Fruit fly (Drosophila melanogaster) whole organism, embryonic: Measurements from ENCODE around the gene Targ1.
A peak's percentile ranks its signal among the peaks of the same experiment; 100 is the strongest.

Experiments
- Abd-B ChIP-seq: fragments of 200-800 bp; sonication (Bioruptor generic); optimal IDR thresholded peaks from 2 replicates; lab custom pipeline; 2018; ENCODE audit warnings: missing biosample characterization, mild to moderate bottlenecking, missing genetic modification characterization, moderate library complexity
- Atf-2 ChIP-seq: fragments of 200-800 bp; sonication (Bioruptor generic); optimal IDR thresholded peaks from 2 replicates; lab custom pipeline; 2016; ENCODE audit warnings: missing biosample characterization, missing genetic modification characterization
- Atf3 ChIP-seq: fragments of 200-800 bp; sonication (Bioruptor generic); optimal IDR thresholded peaks from 3 replicates; lab custom pipeline; 2016; ENCODE audit warnings: missing biosample characterization, missing genetic modification characterization
- CG10431 ChIP-seq: fragments of 200-800 bp; sonication (Bioruptor generic); optimal IDR thresholded peaks from 3 replicates; lab custom pipeline; 2018; ENCODE audit warnings: missing biosample characterization, mild to moderate bottlenecking, missing genetic modification characterization
- CG10462 ChIP-seq: fragments of 200-800 bp; sonication (Bioruptor generic); optimal IDR thresholded peaks from 2 replicates; lab custom pipeline; 2016; ENCODE audit warnings: missing biosample characterization, missing genetic modification characterization
- CG11247 ChIP-seq: fragments of 200-800 bp; sonication (Bioruptor generic); IDR thresholded peaks from 2 replicates; pipeline ENCODE4 v1.3.6; 2022; ENCODE audit warnings: missing biosample characterization, missing genetic modification characterization
- CG12769 ChIP-seq: fragments of 200-800 bp; sonication (Bioruptor generic); optimal IDR thresholded peaks from 2 replicates; lab custom pipeline; 2019; ENCODE audit warnings: missing biosample characterization, mild to moderate bottlenecking, missing genetic modification characterization, moderate library complexity
- CG15073 ChIP-seq: fragments of 200-800 bp; sonication (Bioruptor generic); optimal IDR thresholded peaks from 2 replicates; lab custom pipeline; 2016; ENCODE audit warnings: missing biosample characterization, missing genetic modification characterization
- CG15269 ChIP-seq: fragments of 200-800 bp; sonication (Bioruptor generic); optimal IDR thresholded peaks from 2 replicates; lab custom pipeline; 2018; ENCODE audit warnings: missing biosample characterization, mild to moderate bottlenecking, missing genetic modification characterization, moderate library complexity
- CG1529 ChIP-seq: fragments of 200-800 bp; sonication (Bioruptor generic); optimal IDR thresholded peaks from 3 replicates; lab custom pipeline; 2018; ENCODE audit warnings: missing biosample characterization, missing genetic modification characterization
- CG17385 ChIP-seq: fragments of 200-800 bp; sonication (Bioruptor generic); optimal IDR thresholded peaks from 3 replicates; lab custom pipeline; 2018; ENCODE audit warnings: missing biosample characterization, mild to moderate bottlenecking, missing genetic modification characterization
- CG2120 ChIP-seq: fragments of 200-800 bp; sonication (Bioruptor generic); optimal IDR thresholded peaks from 3 replicates; lab custom pipeline; 2016; ENCODE audit warnings: missing biosample characterization, missing genetic modification characterization
- CG2202 ChIP-seq: fragments of 200-800 bp; sonication (Bioruptor generic); optimal IDR thresholded peaks from 2 replicates; lab custom pipeline; 2018; ENCODE audit warnings: missing biosample characterization, mild to moderate bottlenecking, missing genetic modification characterization
- CG2889 ChIP-seq: fragments of 200-800 bp; sonication (Bioruptor generic); IDR thresholded peaks from 3 replicates; pipeline ENCODE4 v1.3.6; 2022; ENCODE audit warnings: missing biosample characterization, missing genetic modification characterization
- CG3407 ChIP-seq: fragments of 200-800 bp; sonication (Bioruptor generic); optimal IDR thresholded peaks from 2 replicates; lab custom pipeline; 2018; ENCODE audit warnings: missing biosample characterization, mild to moderate bottlenecking, missing genetic modification characterization
- CG4730 ChIP-seq: fragments of 200-800 bp; sonication (Bioruptor generic); IDR thresholded peaks from 2 replicates; pipeline ENCODE4 v1.3.6; 2022; ENCODE audit warnings: missing biosample characterization, missing genetic modification characterization
- CG7839 ChIP-seq: fragments of 200-800 bp; sonication (Bioruptor generic); optimal IDR thresholded peaks from 3 replicates; lab custom pipeline; 2018; ENCODE audit warnings: missing biosample characterization, mild to moderate bottlenecking, missing genetic modification characterization, moderate library complexity
- CG7987 ChIP-seq: fragments of 200-800 bp; sonication (Bioruptor generic); optimal IDR thresholded peaks from 2 replicates; lab custom pipeline; 2018; ENCODE audit warnings: missing biosample characterization, mild to moderate bottlenecking, missing genetic modification characterization, moderate library complexity
- CG8089 ChIP-seq: fragments of 200-800 bp; sonication (Bioruptor generic); optimal IDR thresholded peaks from 3 replicates; lab custom pipeline; 2016; ENCODE audit warnings: missing biosample characterization, missing genetic modification characterization
- CG8281 ChIP-seq: fragments of 200-800 bp; sonication (Bioruptor generic); optimal IDR thresholded peaks from 2 replicates; lab custom pipeline; 2018; ENCODE audit warnings: missing biosample characterization, mild to moderate bottlenecking, missing genetic modification characterization, moderate library complexity
- CG8924 ChIP-seq: fragments of 200-800 bp; optimal IDR thresholded peaks from 3 replicates; lab custom pipeline; 2019; ENCODE audit warnings: missing biosample characterization, mild to moderate bottlenecking, missing genetic modification characterization, moderate library complexity
- CkIIα-i1 ChIP-seq: fragments of 200-800 bp; sonication (Bioruptor generic); IDR thresholded peaks from 2 replicates; pipeline ENCODE4 v1.3.6; 2022; ENCODE audit warnings: missing biosample characterization, missing genetic modification characterization
- Dfd ChIP-seq, 2 experiments: fragments of >200 bp; optimal IDR thresholded peaks; 2 replicates each; lab custom pipeline; 2017; ENCODE audit warnings: missing biosample characterization in 2 of 2, missing genetic modification characterization in 2 of 2
- Drgx ChIP-seq: fragments of 200-800 bp; sonication (Bioruptor generic); IDR thresholded peaks from 2 replicates; pipeline ENCODE4 v1.3.6; 2022; ENCODE audit warnings: missing biosample characterization, missing genetic modification characterization
- Lpt ChIP-seq: fragments of >200 bp; optimal IDR thresholded peaks from 2 replicates; lab custom pipeline; 2018; ENCODE audit warnings: missing biosample characterization, missing genetic modification characterization
- MESR4 ChIP-seq: fragments of 200-800 bp; sonication (Bioruptor generic); optimal IDR thresholded peaks from 2 replicates; lab custom pipeline; 2018; ENCODE audit warnings: missing biosample characterization, mild to moderate bottlenecking, missing genetic modification characterization, moderate library complexity
- Meics ChIP-seq: fragments of 200-800 bp; sonication (Bioruptor generic); optimal IDR thresholded peaks from 2 replicates; lab custom pipeline; 2017; ENCODE audit warnings: missing biosample characterization, mild to moderate bottlenecking, missing genetic modification characterization
- NFAT ChIP-seq: fragments of 200-800 bp; sonication (Bioruptor generic); IDR thresholded peaks from 2 replicates; pipeline ENCODE4 v1.3.6; 2022; ENCODE audit warnings: missing biosample characterization, missing genetic modification characterization
- Neu2 ChIP-seq: fragments of 200-800 bp; sonication (Bioruptor generic); optimal IDR thresholded peaks from 3 replicates; lab custom pipeline; 2016; ENCODE audit warnings: missing biosample characterization, missing genetic modification characterization, borderline replicate concordance
- PHDP ChIP-seq: fragments of 200-800 bp; sonication (Bioruptor generic); optimal IDR thresholded peaks from 3 replicates; lab custom pipeline; 2018; ENCODE audit warnings: missing biosample characterization, mild to moderate bottlenecking, missing genetic modification characterization, moderate library complexity
- Pdp1 ChIP-seq, 2 experiments: fragments of 200-800 bp; sonication (Bioruptor generic); optimal IDR thresholded peaks; 3 replicates each; lab custom pipeline; 2016; ENCODE audit warnings: missing biosample characterization in 2 of 2, missing genetic modification characterization in 2 of 2, mild to moderate bottlenecking in 1 of 2, moderate library complexity in 1 of 2
- Ravus ChIP-seq: fragments of 200-800 bp; sonication (Bioruptor generic); IDR thresholded peaks from 2 replicates; pipeline ENCODE4 v1.3.6; 2022; ENCODE audit warnings: missing biosample characterization, missing genetic modification characterization
- Scr ChIP-seq: fragments of 200-800 bp; sonication (Bioruptor generic); IDR thresholded peaks from 2 replicates; pipeline ENCODE4 v1.3.6; 2022; ENCODE audit warnings: missing biosample characterization, missing genetic modification characterization; ENCODE audit not compliant: partially characterized antibody
- Sox100B ChIP-seq: fragments of 200-800 bp; sonication (Bioruptor generic); optimal IDR thresholded peaks from 3 replicates; lab custom pipeline; 2018; ENCODE audit warnings: missing biosample characterization, mild to moderate bottlenecking, missing genetic modification characterization
- Sox102F ChIP-seq: fragments of 200-800 bp; sonication (Bioruptor generic); optimal IDR thresholded peaks from 2 replicates; lab custom pipeline; 2018; ENCODE audit warnings: missing biosample characterization, mild to moderate bottlenecking, missing genetic modification characterization, moderate library complexity
- Ssrp ChIP-seq: fragments of 200-800 bp; sonication (Bioruptor generic); optimal IDR thresholded peaks from 2 replicates; lab custom pipeline; 2018; ENCODE audit warnings: missing biosample characterization, mild to moderate bottlenecking, missing genetic modification characterization, moderate library complexity
- Vsx1 ChIP-seq: fragments of 200-800 bp; sonication (Bioruptor generic); optimal IDR thresholded peaks from 2 replicates; lab custom pipeline; 2017; ENCODE audit warnings: missing biosample characterization, mild to moderate bottlenecking, missing genetic modification characterization, missing genetic modification reagents
- cg ChIP-seq: fragments of 200-800 bp; sonication (Bioruptor generic); optimal IDR thresholded peaks from 3 replicates; lab custom pipeline; 2019; ENCODE audit warnings: missing biosample characterization, mild to moderate bottlenecking, missing genetic modification characterization, moderate library complexity
- chif ChIP-seq, 2 experiments: fragments of 200-800 bp; sonication (Bioruptor generic); optimal IDR thresholded peaks; 3 replicates each; lab custom pipeline; 2016; ENCODE audit warnings: missing biosample characterization in 2 of 2, missing genetic modification characterization in 2 of 2
- fd64A ChIP-seq: fragments of 200-800 bp; sonication (Bioruptor generic); optimal IDR thresholded peaks from 3 replicates; lab custom pipeline; 2018; ENCODE audit warnings: missing biosample characterization, mild to moderate bottlenecking, missing genetic modification characterization
- grau ChIP-seq: fragments of 200-800 bp; optimal IDR thresholded peaks from 3 replicates; lab custom pipeline; 2019; ENCODE audit warnings: missing biosample characterization, mild to moderate bottlenecking, missing genetic modification characterization, moderate library complexity
- h ChIP-seq: fragments of >200 bp; optimal IDR thresholded peaks from 2 replicates; lab custom pipeline; 2017
- hbn ChIP-seq: fragments of 200-800 bp; sonication (Bioruptor generic); IDR thresholded peaks from 2 replicates; pipeline ENCODE4 v1.3.6; 2022; ENCODE audit warnings: missing biosample characterization, missing genetic modification characterization; ENCODE audit not compliant: partially characterized antibody
- jigr1 ChIP-seq: fragments of 200-800 bp; sonication (Bioruptor generic); IDR thresholded peaks from 3 replicates; pipeline ENCODE4 v1.3.6; 2022; ENCODE audit warnings: missing biosample characterization, missing genetic modification characterization
- jumu ChIP-seq: fragments of 200-800 bp; sonication (Bioruptor generic); optimal IDR thresholded peaks from 3 replicates; lab custom pipeline; 2016; ENCODE audit warnings: missing biosample characterization, missing genetic modification characterization
- lilli ChIP-seq: fragments of 200-800 bp; sonication (Bioruptor generic); optimal IDR thresholded peaks from 3 replicates; lab custom pipeline; 2016; ENCODE audit warnings: missing biosample characterization, missing genetic modification characterization
- luna ChIP-seq: fragments of 200-800 bp; sonication (Bioruptor generic); optimal IDR thresholded peaks from 2 replicates; lab custom pipeline; 2016; ENCODE audit warnings: missing biosample characterization, missing genetic modification characterization
- slou ChIP-seq: fragments of 200-800 bp; sonication (Bioruptor generic); optimal IDR thresholded peaks from 3 replicates; lab custom pipeline; 2016; ENCODE audit warnings: missing biosample characterization, missing genetic modification characterization
- stc ChIP-seq: fragments of 200-800 bp; sonication (Bioruptor generic); IDR thresholded peaks from 2 replicates; pipeline ENCODE4 v1.3.6; 2022; ENCODE audit warnings: missing biosample characterization, missing genetic modification characterization
- tna ChIP-seq: fragments of 200-800 bp; sonication (Bioruptor generic); IDR thresholded peaks from 2 replicates; pipeline ENCODE4 v1.3.6; 2022; ENCODE audit warnings: missing biosample characterization, missing genetic modification characterization; ENCODE audit not compliant: partially characterized antibody
- trem ChIP-seq: fragments of 200-800 bp; optimal IDR thresholded peaks from 3 replicates; lab custom pipeline; 2019; ENCODE audit warnings: missing biosample characterization, mild to moderate bottlenecking, missing genetic modification characterization, moderate library complexity

Targ1 gene

DNA sequence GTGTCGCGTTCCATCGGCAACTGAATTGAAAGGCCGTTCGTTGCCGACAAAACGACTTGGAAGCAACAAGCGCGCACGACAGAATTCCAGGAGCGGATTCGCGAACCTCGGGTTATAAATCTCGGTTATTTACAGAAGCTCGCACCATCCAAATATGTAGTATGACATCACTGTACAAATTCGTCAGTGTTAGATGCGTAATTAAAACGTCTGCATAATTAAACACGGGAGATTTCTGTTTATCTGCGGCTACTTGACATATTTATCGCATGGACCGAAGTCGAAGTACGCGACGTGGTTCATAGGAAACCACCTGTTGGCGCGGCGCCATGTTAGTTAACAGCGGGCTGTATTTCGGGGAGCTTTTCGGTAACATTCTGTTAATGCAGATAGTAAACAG lies 30.8 kb downstream of the Targ1 start, which contains the start of gene Ac78C (continued):
- peak; percentile 90 for TF ChIP-seq CG7839
- peak; percentile 35; the same call in 1 of the 2 replicates for TF ChIP-seq CkIIα-i1 (GFP tag; lab: Robert Waterston, UW)
- peak; percentile 95 for TF ChIP-seq NFAT (GFP tag; lab: Robert Waterston, UW)
- peak; percentile 86 for TF ChIP-seq PHDP (tag; lab: Kevin White, UChicago)
- peak; percentile 62 for TF ChIP-seq Sox100B
- TF ChIP-seq jumu (GFP tag; lab: Kevin White, UChicago), result peak; percentile 85
- peak; percentile 91 for TF ChIP-seq CG15269 (tag; lab: Kevin White, UChicago)
- TF ChIP-seq trem, result no peak
- peak; percentile 77 for TF ChIP-seq CG8089
- TF ChIP-seq cg (GFP tag; lab: Kevin White, UChicago), result no peak
- TF ChIP-seq CG2889 (GFP tag; lab: Robert Waterston, UW), result peak; percentile 72
- TF ChIP-seq Neu2 (GFP tag; lab: Kevin White, UChicago), result peak; percentile 7
- TF ChIP-seq chif (GFP tag; optimal IDR thresholded peaks at IDR 0.05; lab: Kevin White, UChicago), result peak; percentile 65 to 77
- no peak for TF ChIP-seq CG8924
- no peak for TF ChIP-seq h (lab: Kevin White, UChicago)
- peak; percentile 71 for TF ChIP-seq CG17385 (GFP tag; lab: Kevin White, UChicago)
- peak; percentile 50 for TF ChIP-seq Ravus
- no peak for TF ChIP-seq CG2202 (tag; lab: Kevin White, UChicago)
- no peak for TF ChIP-seq Lpt (GFP tag; lab: Kevin White, UChicago)
- peak; percentile 17 for TF ChIP-seq Vsx1 (GFP tag; lab: Kevin White, UChicago)
- peak; percentile 64 for TF ChIP-seq CG10462 (GFP tag; lab: Kevin White, UChicago)
- peak; percentile 46 for TF ChIP-seq CG1529
- peak; percentile 79 for TF ChIP-seq Abd-B (GFP tag; lab: Kevin White, UChicago)
- TF ChIP-seq slou (GFP tag; lab: Kevin White, UChicago), result peak; percentile 48
- TF ChIP-seq CG15073 (GFP tag; lab: Kevin White, UChicago), result no peak
- TF ChIP-seq CG7987, result peak; percentile 85
- TF ChIP-seq CG3407 (GFP tag; lab: Kevin White, UChicago), result peak; percentile 22
- TF ChIP-seq hbn (GFP tag; lab: Robert Waterston, UW), result peak; percentile 44; the same call in 1 of the 2 replicates
- TF ChIP-seq Drgx (GFP tag; lab: Robert Waterston, UW), result peak; percentile 90
- TF ChIP-seq Scr (GFP tag; lab: Robert Waterston, UW), result peak; percentile 45
- peak; percentile 75 for TF ChIP-seq CG4730 (GFP tag; lab: Robert Waterston, UW)
- TF ChIP-seq CG2120 (GFP tag; lab: Kevin White, UChicago), result peak; percentile 95
- TF ChIP-seq jigr1 (GFP tag; lab: Robert Waterston, UW), result peak; percentile 39; the same call in 1 of the 3 replicates
- TF ChIP-seq Atf-2 (GFP tag; lab: Kevin White, UChicago), result peak; percentile 79
- TF ChIP-seq MESR4 (GFP tag; lab: Kevin White, UChicago), result peak; percentile 14
- peak; percentile 64 for TF ChIP-seq tna
- TF ChIP-seq CG11247 (GFP tag; lab: Robert Waterston, UW), result peak; percentile 86
- peak; percentile 88 for TF ChIP-seq luna
- TF ChIP-seq CG10431 (GFP tag; lab: Kevin White, UChicago), result no peak
- peak; percentile 87 for TF ChIP-seq Pdp1 (GFP tag; optimal IDR thresholded peaks at IDR 0.05; lab: Kevin White, UChicago)
- peak; percentile 89 for TF ChIP-seq Meics (GFP tag; lab: Kevin White, UChicago)
- TF ChIP-seq CG12769 (tag; lab: Kevin White, UChicago), result peak; percentile 97
- no peak for TF ChIP-seq Ssrp (tag; lab: Kevin White, UChicago)
- TF ChIP-seq Sox102F (GFP tag; lab: Kevin White, UChicago), result peak; percentile 77
- peak; percentile 68; the same call in 1 of the 2 replicates for TF ChIP-seq stc (GFP tag; lab: Robert Waterston, UW)
- peak; percentile 83 for TF ChIP-seq grau (tag; lab: Kevin White, UChicago)
- TF ChIP-seq Atf3 (GFP tag; lab: Kevin White, UChicago), result peak; percentile 71
- peak; percentile 74 for TF ChIP-seq fd64A (GFP tag; lab: Kevin White, UChicago)
- TF ChIP-seq Dfd (GFP tag; optimal IDR thresholded peaks at IDR 0.05; lab: Kevin White, UChicago), result no peak
- TF ChIP-seq lilli, result peak; percentile 93
- TF ChIP-seq CG8281 (tag; lab: Kevin White, UChicago), result peak; percentile 71
